Worm (Caenorhabditis elegans) whole organism, L4/young adult: ENCODE results near the gene mig-21.

Source experiments
- dao-5 ChIP-seq: sonication (generic microtip); optimal IDR thresholded peaks from 2 replicates; lab custom pipeline; 2016; ENCODE audit warnings: missing genotype, missing genetic modification characterization, moderate library complexity, missing compliant biosample characterization
- him-1 ChIP-seq: sonication (generic microtip); optimal IDR thresholded peaks from 2 replicates; lab custom pipeline; 2016; ENCODE audit warnings: missing genotype, missing genetic modification reagents, missing genetic modification characterization, missing compliant biosample characterization

DNA sequence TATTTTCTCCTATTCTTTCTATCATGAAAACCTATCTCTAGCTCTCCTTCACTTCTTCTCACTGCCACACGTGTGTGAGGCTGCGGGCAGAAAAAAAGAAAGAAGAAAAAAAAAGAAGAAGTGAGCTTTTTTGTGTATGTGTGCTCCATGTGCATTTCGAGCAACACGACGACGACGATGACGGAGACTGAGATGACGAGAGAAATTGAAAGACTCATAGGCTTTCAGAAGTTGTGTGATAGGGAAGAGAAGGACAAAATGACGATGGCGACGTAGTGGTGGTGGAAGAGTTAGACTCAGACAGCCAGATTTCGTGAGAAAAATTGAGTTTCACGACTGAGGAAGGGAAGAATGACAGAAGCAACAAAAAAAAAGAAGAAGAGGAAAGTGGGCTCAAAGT lies 32.7 kb downstream of the mig-21 start:
- no peak for TF ChIP-seq dao-5 (tag; lab: Kevin White, UChicago)
- TF ChIP-seq him-1 (tag; lab: Kevin White, UChicago) = peak; percentile 83
